Worm (Caenorhabditis elegans) whole organism, L3 larva: ENCODE results near the gene brd-1.
A peak's percentile ranks its signal among the peaks of the same experiment; 100 is the strongest.

Source experiments
- R02D3.7 ChIP-seq: fragments of 150-350 bp; optimal IDR thresholded peaks from 2 replicates; lab custom pipeline; 2014; ENCODE audit warnings: missing biosample characterization, missing genetic modification characterization
- ZK546.5 ChIP-seq: sonication (generic microtip); optimal IDR thresholded peaks from 2 replicates; lab custom pipeline; 2017; ENCODE audit warnings: missing biosample characterization, missing genetic modification characterization
- aly-2 ChIP-seq: fragments of 150-350 bp; optimal IDR thresholded peaks from 2 replicates; lab custom pipeline; 2014; ENCODE audit warnings: missing biosample characterization, missing genetic modification characterization
- ama-1 ChIP-seq: fragments of 150-350 bp; optimal IDR thresholded peaks from 2 replicates; lab custom pipeline; 2018
- ceh-16 ChIP-seq: sonication (generic microtip); optimal IDR thresholded peaks from 2 replicates; lab custom pipeline; 2017; ENCODE audit warnings: missing biosample characterization, missing genetic modification characterization
- ceh-28 ChIP-seq: fragments of 150-350 bp; optimal IDR thresholded peaks from 2 replicates; lab custom pipeline; 2014; ENCODE audit warnings: missing biosample characterization, missing genetic modification reagents, missing genetic modification characterization
- ceh-82 ChIP-seq: fragments of 150-350 bp; optimal IDR thresholded peaks from 2 replicates; lab custom pipeline; 2014; ENCODE audit warnings: missing biosample characterization, missing genetic modification characterization
- ceh-9 ChIP-seq: sonication (generic microtip); optimal IDR thresholded peaks from 2 replicates; lab custom pipeline; 2018; ENCODE audit warnings: missing biosample characterization, missing genetic modification characterization
- daf-12 ChIP-seq: fragments of 150-350 bp; optimal IDR thresholded peaks from 2 replicates; lab custom pipeline; 2014; ENCODE audit warnings: missing biosample characterization, missing genetic modification reagents, missing genetic modification characterization
- egl-27 ChIP-seq: sonication (generic microtip); optimal IDR thresholded peaks from 4 replicates; lab custom pipeline; 2017; ENCODE audit warnings: missing biosample characterization, missing genetic modification reagents, missing genetic modification characterization
- egl-5 ChIP-seq: fragments of 150-350 bp; optimal IDR thresholded peaks from 2 replicates; lab custom pipeline; 2017; ENCODE audit warnings: missing biosample characterization, missing genetic modification reagents, missing genetic modification characterization, inconsistent platforms
- elt-1 ChIP-seq: fragments of 150-350 bp; optimal IDR thresholded peaks from 2 replicates; lab custom pipeline; 2014; ENCODE audit warnings: missing biosample characterization, missing genetic modification characterization
- elt-2 ChIP-seq: sonication (generic microtip); optimal IDR thresholded peaks from 2 replicates; lab custom pipeline; 2016; ENCODE audit warnings: missing genetic modification reagents, mild to moderate bottlenecking, missing genetic modification characterization, missing compliant biosample characterization
- elt-3 ChIP-seq, 3 experiments: fragments of 150-350 bp in 1 of 3; sonication (generic microtip) in 2 of 3; optimal IDR thresholded peaks; 2 replicates in 2 of 3; 4 replicates in 1 of 3; lab custom pipeline; 2014 to 2017; ENCODE audit warnings: missing biosample characterization in 3 of 3, missing genetic modification characterization in 3 of 3
- eor-1 ChIP-seq, 2 experiments: fragments of 150-350 bp; optimal IDR thresholded peaks; 2 replicates each; lab custom pipeline; 2014 to 2018; ENCODE audit warnings: missing biosample characterization in 2 of 2, missing genetic modification characterization in 2 of 2
- fkh-10 ChIP-seq: sonication (generic microtip); optimal IDR thresholded peaks from 2 replicates; lab custom pipeline; 2017; ENCODE audit warnings: missing biosample characterization, missing genetic modification reagents, missing genetic modification characterization
- fkh-2 ChIP-seq: fragments of 150-350 bp; optimal IDR thresholded peaks from 2 replicates; lab custom pipeline; 2014; ENCODE audit warnings: missing biosample characterization, missing genetic modification reagents, missing genetic modification characterization
- fos-1 ChIP-seq: fragments of 150-350 bp; optimal IDR thresholded peaks from 2 replicates; lab custom pipeline; 2014; ENCODE audit warnings: missing biosample characterization, missing genetic modification characterization
- hmg-11 ChIP-seq: sonication (generic microtip); optimal IDR thresholded peaks from 2 replicates; lab custom pipeline; 2016; ENCODE audit warnings: missing genetic modification characterization, missing compliant biosample characterization
- jun-1 ChIP-seq: fragments of 150-350 bp; optimal IDR thresholded peaks from 2 replicates; lab custom pipeline; 2014; ENCODE audit warnings: missing biosample characterization, missing genetic modification reagents, missing genetic modification characterization
- lin-15B ChIP-seq: fragments of 150-350 bp; optimal IDR thresholded peaks from 2 replicates; lab custom pipeline; 2014; ENCODE audit warnings: missing biosample characterization, missing genetic modification characterization
- lin-39 ChIP-seq: fragments of 150-350 bp; optimal IDR thresholded peaks from 2 replicates; lab custom pipeline; 2018; ENCODE audit warnings: missing biosample characterization, missing genetic modification reagents, missing genetic modification characterization
- lsy-12 ChIP-seq: sonication (generic microtip); optimal IDR thresholded peaks from 2 replicates; lab custom pipeline; 2016; ENCODE audit warnings: mild to moderate bottlenecking, missing genetic modification characterization, missing compliant biosample characterization
- mdl-1 ChIP-seq: fragments of 150-350 bp; optimal IDR thresholded peaks from 2 replicates; lab custom pipeline; 2014; ENCODE audit warnings: missing biosample characterization, missing genetic modification characterization
- mml-1 ChIP-seq: fragments of 150-350 bp; sonication (generic microtip); optimal IDR thresholded peaks from 3 replicates; lab custom pipeline; 2014; ENCODE audit warnings: missing biosample characterization, missing genetic modification characterization
- nfya-1 ChIP-seq: sonication (generic microtip); optimal IDR thresholded peaks from 2 replicates; lab custom pipeline; 2017; ENCODE audit warnings: missing genetic modification characterization, mild to moderate bottlenecking, missing compliant biosample characterization, antibody characterized with exemption, moderate library complexity; ENCODE audit not compliant: insufficient read depth
- nhr-11 ChIP-seq: fragments of 150-350 bp; optimal IDR thresholded peaks from 2 replicates; lab custom pipeline; 2014; ENCODE audit warnings: missing biosample characterization, missing genetic modification characterization
- nhr-12 ChIP-seq: fragments of 150-350 bp; optimal IDR thresholded peaks from 2 replicates; lab custom pipeline; 2014; ENCODE audit warnings: missing biosample characterization, missing genetic modification characterization
- nhr-23 ChIP-seq: fragments of 150-350 bp; optimal IDR thresholded peaks from 2 replicates; lab custom pipeline; 2014; ENCODE audit warnings: missing biosample characterization, missing genetic modification reagents, missing genetic modification characterization
- nhr-237 ChIP-seq: fragments of 150-350 bp; optimal IDR thresholded peaks from 2 replicates; lab custom pipeline; 2014; ENCODE audit warnings: missing biosample characterization, missing genetic modification characterization
- nhr-25 ChIP-seq: sonication (generic microtip); optimal IDR thresholded peaks from 2 replicates; lab custom pipeline; 2017; ENCODE audit warnings: missing biosample characterization, missing genetic modification characterization
- nhr-28 ChIP-seq: fragments of 150-350 bp; optimal IDR thresholded peaks from 2 replicates; lab custom pipeline; 2014; ENCODE audit warnings: missing biosample characterization, missing genetic modification characterization
- nhr-43 ChIP-seq: sonication (generic microtip); optimal IDR thresholded peaks from 2 replicates; lab custom pipeline; 2016; ENCODE audit warnings: mild to moderate bottlenecking, missing genetic modification characterization, missing compliant biosample characterization; ENCODE audit not compliant: poor library complexity, severe bottlenecking
- nhr-67 ChIP-seq: fragments of 150-350 bp; optimal IDR thresholded peaks from 2 replicates; lab custom pipeline; 2014; ENCODE audit warnings: missing biosample characterization, missing genetic modification characterization
- nhr-76 ChIP-seq: fragments of 150-350 bp; sonication (generic microtip); optimal IDR thresholded peaks from 5 replicates; lab custom pipeline; 2014; ENCODE audit warnings: missing biosample characterization, missing genetic modification characterization
- nhr-77 ChIP-seq: fragments of 150-350 bp; optimal IDR thresholded peaks from 2 replicates; lab custom pipeline; 2014; ENCODE audit warnings: missing biosample characterization, missing genetic modification characterization
- pha-4 ChIP-seq: fragments of 150-350 bp; optimal IDR thresholded peaks from 2 replicates; lab custom pipeline; 2014; ENCODE audit warnings: missing biosample characterization, missing genetic modification reagents, missing genetic modification characterization
- pqm-1 ChIP-seq: fragments of 150-350 bp; optimal IDR thresholded peaks from 2 replicates; lab custom pipeline; 2017; ENCODE audit warnings: missing biosample characterization, missing genetic modification characterization, inconsistent platforms
- sea-2 ChIP-seq: fragments of 150-350 bp; sonication (generic microtip); optimal IDR thresholded peaks from 4 replicates; lab custom pipeline; 2014; ENCODE audit warnings: missing biosample characterization, missing genetic modification reagents, missing genetic modification characterization
- skn-1 ChIP-seq: fragments of 150-350 bp; optimal IDR thresholded peaks from 2 replicates; lab custom pipeline; 2014; ENCODE audit warnings: missing biosample characterization, missing genetic modification characterization
- snpc-4 ChIP-seq: fragments of 150-350 bp; optimal IDR thresholded peaks from 2 replicates; lab custom pipeline; 2014; ENCODE audit warnings: missing biosample characterization, missing genetic modification characterization
- tbx-2 ChIP-seq: sonication (generic microtip); optimal IDR thresholded peaks from 2 replicates; lab custom pipeline; 2016; ENCODE audit warnings: mild to moderate bottlenecking, missing genetic modification characterization, missing compliant biosample characterization
- unc-39 ChIP-seq: sonication (generic microtip); optimal IDR thresholded peaks from 4 replicates; lab custom pipeline; 2017; ENCODE audit warnings: missing biosample characterization, missing genetic modification characterization
- unc-62 ChIP-seq: fragments of 150-350 bp; sonication (generic microtip); optimal IDR thresholded peaks from 4 replicates; lab custom pipeline; 2014; ENCODE audit warnings: missing biosample characterization, missing genetic modification reagents, missing genetic modification characterization
- zag-1 ChIP-seq: fragments of 150-350 bp; optimal IDR thresholded peaks from 2 replicates; lab custom pipeline; 2014; ENCODE audit warnings: missing biosample characterization, missing genetic modification characterization
- ztf-11 ChIP-seq: fragments of 150-350 bp; optimal IDR thresholded peaks from 2 replicates; lab custom pipeline; 2014; ENCODE audit warnings: missing biosample characterization, missing genetic modification characterization
- ztf-4 ChIP-seq: fragments of 150-350 bp; optimal IDR thresholded peaks from 2 replicates; lab custom pipeline; 2014; ENCODE audit warnings: missing biosample characterization, missing genetic modification characterization

brd-1 gene

DNA sequence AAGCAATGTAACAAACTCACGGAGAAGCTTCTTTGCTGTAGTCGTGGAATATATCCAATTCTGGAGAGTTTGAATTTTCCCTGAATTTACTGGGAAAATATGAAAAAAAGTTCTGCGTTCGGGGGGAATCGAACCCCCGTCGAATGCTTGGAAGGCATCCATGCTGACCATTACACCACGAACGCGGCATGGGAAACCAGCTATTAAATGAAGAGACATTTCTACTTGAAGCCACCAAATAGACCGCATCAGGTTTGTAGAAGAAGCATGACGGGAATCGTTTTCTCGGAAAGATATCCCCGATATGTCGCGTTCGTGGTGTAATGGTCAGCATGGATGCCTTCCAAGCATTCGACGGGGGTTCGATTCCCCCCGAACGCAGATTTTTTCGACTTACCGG is 807 bp downstream of the brd-1 start:
- TF ChIP-seq nhr-12 (tag; lab: Kevin White, UChicago) (no peak), snpc-4 (tag; lab: Kevin White, UChicago) (no peak), pqm-1 (tag; lab: Kevin White, UChicago) (peak; percentile 4), egl-5 (tag; lab: Kevin White, UChicago) (no peak), ztf-4 (no peak), elt-2 (tag; lab: Kevin White, UChicago) (peak; percentile 4), mdl-1 (no peak), hmg-11 (peak; percentile 37), fkh-2 (tag; lab: Kevin White, UChicago) (no peak), tbx-2 (peak; percentile 28), lin-15B (tag; lab: Kevin White, UChicago) (no peak), ceh-82 (no peak), nfya-1 (tag; lab: Kevin White, UChicago) (peak; percentile 39), unc-39 (tag; lab: Kevin White, UChicago) (no peak), lin-39 (tag; lab: Kevin White, UChicago) (no peak), fos-1 (tag; lab: Kevin White, UChicago) (no peak), lsy-12 (tag; lab: Kevin White, UChicago) (peak; percentile 66), R02D3.7 (tag; lab: Kevin White, UChicago) (no peak), nhr-237 (no peak), nhr-23 (tag; lab: Kevin White, UChicago) (peak; percentile 29), ama-1 (lab: Kevin White, UChicago) (no peak), ceh-9 (no peak), nhr-28 (tag; lab: Kevin White, UChicago) (no peak), nhr-25 (tag; lab: Kevin White, UChicago) (peak; percentile 69), mml-1 (tag; lab: Kevin White, UChicago) (no peak), pha-4 (peak; percentile 46), aly-2 (tag; lab: Kevin White, UChicago) (no peak), nhr-43 (peak; percentile 75)

DNA sequence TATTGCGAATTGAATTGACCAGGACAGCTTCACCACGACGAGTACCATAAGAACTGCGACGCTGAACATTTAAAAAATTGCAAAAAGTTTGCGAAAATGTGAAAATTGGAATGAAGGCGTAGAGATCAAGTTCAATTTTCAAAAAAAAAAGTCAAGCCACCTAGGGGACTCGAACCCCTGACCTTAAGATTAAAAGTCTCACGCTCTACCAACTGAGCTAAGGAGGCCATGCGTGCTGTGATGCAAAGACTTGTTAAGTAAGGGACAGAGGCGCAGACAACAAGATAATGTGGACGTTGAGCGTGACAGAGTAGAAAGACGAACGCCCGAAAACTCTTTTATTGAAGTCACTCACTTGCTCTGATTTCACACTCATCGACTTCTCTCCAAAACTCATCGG is 1.7 kb downstream of the brd-1 start:
- TF ChIP-seq nhr-237 (no peak), ama-1 (lab: Kevin White, UChicago) (peak; percentile 18), egl-27 (tag; lab: Kevin White, UChicago) (peak; percentile 32), ceh-28 (no peak), nhr-43 (peak; percentile 25), ceh-9 (no peak), nhr-67 (no peak), skn-1 (tag; lab: Kevin White, UChicago) (no peak), nhr-11 (no peak), aly-2 (tag; lab: Kevin White, UChicago) (no peak), hmg-11 (peak; percentile 89), unc-39 (tag; lab: Kevin White, UChicago) (no peak), snpc-4 (tag; lab: Kevin White, UChicago) (no peak), mml-1 (tag; lab: Kevin White, UChicago) (no peak), nhr-23 (tag; lab: Kevin White, UChicago) (no peak), ceh-16 (tag; lab: Kevin White, UChicago) (no peak), ztf-4 (no peak), fkh-2 (tag; lab: Kevin White, UChicago) (no peak), ZK546.5 (tag; lab: Kevin White, UChicago) (no peak), mdl-1 (no peak), ceh-82 (no peak), nhr-12 (tag; lab: Kevin White, UChicago) (no peak), elt-2 (tag; lab: Kevin White, UChicago) (peak; percentile 35), pqm-1 (tag; lab: Kevin White, UChicago) (peak; percentile 33), nhr-77 (tag; lab: Kevin White, UChicago) (no peak), lsy-12 (tag; lab: Kevin White, UChicago) (peak; percentile 67), elt-1 (tag; lab: Kevin White, UChicago) (no peak), jun-1 (tag; lab: Kevin White, UChicago) (no peak), sea-2 (GFP tag; lab: Kevin White, UChicago) (no peak), lin-39 (tag; lab: Kevin White, UChicago) (peak; percentile 53), daf-12 (tag; lab: Kevin White, UChicago) (no peak), eor-1 (tag; optimal IDR thresholded peaks at IDR 0.05; lab: Kevin White, UChicago) (no peak), lin-15B (tag; lab: Kevin White, UChicago) (peak; percentile 32), nhr-28 (tag; lab: Kevin White, UChicago) (no peak), fkh-10 (GFP tag; lab: Kevin White, UChicago) (no peak), pha-4 (no peak), elt-3 (tag; optimal IDR thresholded peaks at IDR 0.05; lab: Kevin White, UChicago) (peak in 1 of 3 experiments; percentile 59), nfya-1 (tag; lab: Kevin White, UChicago) (peak; percentile 67), nhr-76 (tag; lab: Kevin White, UChicago) (no peak), egl-5 (tag; lab: Kevin White, UChicago) (no peak), fos-1 (tag; lab: Kevin White, UChicago) (no peak), zag-1 (tag; lab: Kevin White, UChicago) (no peak), ztf-11 (tag; lab: Kevin White, UChicago) (no peak), R02D3.7 (tag; lab: Kevin White, UChicago) (peak; percentile 45), unc-62 (GFP tag; lab: Kevin White, UChicago) (no peak), nhr-25 (tag; lab: Kevin White, UChicago) (no peak), tbx-2 (peak; percentile 28)
